Fruit fly (Drosophila melanogaster) whole organism: ENCODE measurements around the gene FucTB.

Experiments
- CG8478 ChIP-seq: fragments of >200 bp; optimal IDR thresholded peaks from 2 replicates; lab custom pipeline; 2018; ENCODE audit warnings: inconsistent platforms
- Dll ChIP-seq: fragments of >200 bp; optimal IDR thresholded peaks from 2 replicates; lab custom pipeline; 2017
- EcR ChIP-seq, 2 experiments: fragments of >200 bp; optimal IDR thresholded peaks; 2 replicates each; lab custom pipeline; 2017; ENCODE audit warnings: missing biosample characterization in 2 of 2, missing genetic modification characterization in 2 of 2, missing genetic modification reagents in 2 of 2
- pan ChIP-seq: fragments of >200 bp; optimal IDR thresholded peaks from 2 replicates; lab custom pipeline; 2017
- psq ChIP-seq: fragments of >200 bp; optimal IDR thresholded peaks from 2 replicates; lab custom pipeline; 2017

dm6 chr2L:9447816-9448215, 17.0 kb upstream of the FucTB start:
- TF ChIP-seq CG8478 (no peak), psq (lab: Kevin White, UChicago) (no peak), pan (no peak), Dll (lab: Kevin White, UChicago) (no peak), EcR (GFP tag; optimal IDR thresholded peaks at IDR 0.05; lab: Kevin White, UChicago) (no peak)
